Worm (Caenorhabditis elegans) whole organism, L1 larva: ENCODE measurements around the gene C05D12.7.

Experiments used
- C04F5.9 ChIP-seq: sonication (generic microtip); optimal IDR thresholded peaks from 2 replicates; lab custom pipeline; 2016; ENCODE audit warnings: missing genetic modification characterization, missing compliant biosample characterization
- C16A3.4 ChIP-seq: fragments of 150-350 bp; optimal IDR thresholded peaks from 2 replicates; lab custom pipeline; 2014; ENCODE audit warnings: missing biosample characterization, missing genetic modification characterization
- Y116A8C.19 ChIP-seq: sonication (generic microtip); optimal IDR thresholded peaks from 2 replicates; lab custom pipeline; 2016; ENCODE audit warnings: missing compliant biosample characterization, missing genetic modification characterization, borderline replicate concordance
- alr-1 ChIP-seq: fragments of 200-800 bp; sonication (Bioruptor generic); optimal IDR thresholded peaks from 2 replicates; lab custom pipeline; 2018; ENCODE audit warnings: borderline replicate concordance, mild to moderate bottlenecking, missing genetic modification characterization, missing compliant biosample characterization
- blmp-1 ChIP-seq: fragments of 150-350 bp; optimal IDR thresholded peaks from 2 replicates; lab custom pipeline; 2014; ENCODE audit warnings: missing biosample characterization, missing genetic modification characterization
- ceh-63 ChIP-seq: fragments of 200-800 bp; sonication (Bioruptor generic); optimal IDR thresholded peaks from 2 replicates; lab custom pipeline; 2018; ENCODE audit warnings: mild to moderate bottlenecking, missing genetic modification characterization, missing compliant biosample characterization
- ceh-8 ChIP-seq: fragments of 200-800 bp; sonication (Bioruptor generic); optimal IDR thresholded peaks from 2 replicates; lab custom pipeline; 2018; ENCODE audit warnings: mild to moderate bottlenecking, missing genetic modification characterization, moderate library complexity, missing compliant biosample characterization
- ceh-88 ChIP-seq: fragments of 200-800 bp; sonication (Bioruptor generic); IDR thresholded peaks from 2 replicates; pipeline ENCODE4 v1.3.6; 2022; ENCODE audit warnings: missing genetic modification characterization, missing compliant biosample characterization
- ceh-90 ChIP-seq: sonication (generic microtip); optimal IDR thresholded peaks from 2 replicates; lab custom pipeline; 2016; ENCODE audit warnings: missing genetic modification characterization, missing compliant biosample characterization
- ces-1 ChIP-seq: fragments of 150-350 bp; optimal IDR thresholded peaks from 2 replicates; lab custom pipeline; 2014; ENCODE audit warnings: missing biosample characterization, missing genetic modification reagents, missing genetic modification characterization
- efl-1 ChIP-seq, 4 experiments: fragments of 150-350 bp; optimal IDR thresholded peaks in 3 of 4; peaks in 1 of 4; 1 replicate in 1 of 4; 2 replicates in 3 of 4; lab custom pipeline; 2014; ENCODE audit warnings: missing biosample characterization in 2 of 4, missing genetic modification characterization in 2 of 4, missing genetic modification reagents in 2 of 4
- egl-13 ChIP-seq: sonication (generic microtip); optimal IDR thresholded peaks from 2 replicates; lab custom pipeline; 2016; ENCODE audit warnings: missing genotype, missing genetic modification reagents, missing genetic modification characterization, missing compliant biosample characterization
- elt-3 ChIP-seq, 6 experiments: fragments of 150-350 bp in 1 of 6; sonication (generic microtip); optimal IDR thresholded peaks; 2 replicates each; lab custom pipeline; 2017 to 2018; ENCODE audit warnings: missing biosample characterization in 6 of 6, missing genetic modification characterization in 6 of 6, inconsistent platforms in 1 of 6
- fkh-10 ChIP-seq: sonication (generic microtip); optimal IDR thresholded peaks from 2 replicates; lab custom pipeline; 2017; ENCODE audit warnings: missing biosample characterization, missing genetic modification reagents, missing genetic modification characterization
- fkh-8 ChIP-seq: sonication (generic microtip); optimal IDR thresholded peaks from 2 replicates; lab custom pipeline; 2016; ENCODE audit warnings: mild to moderate bottlenecking, missing genetic modification characterization, missing compliant biosample characterization
- grh-1 ChIP-seq: fragments of 200-800 bp; sonication (Bioruptor generic); IDR thresholded peaks from 2 replicates; pipeline ENCODE4 v1.3.6; 2022; ENCODE audit warnings: missing genetic modification reagents, missing genetic modification characterization, missing compliant biosample characterization
- hlh-17 ChIP-seq: fragments of 200-800 bp; sonication (Bioruptor generic); optimal IDR thresholded peaks from 2 replicates; lab custom pipeline; 2018; ENCODE audit warnings: missing genetic modification characterization, mild to moderate bottlenecking, missing compliant biosample characterization, moderate library complexity, borderline replicate concordance
- irx-1 ChIP-seq: sonication (generic microtip); optimal IDR thresholded peaks from 2 replicates; lab custom pipeline; 2016; ENCODE audit warnings: missing genetic modification characterization, missing compliant biosample characterization
- lin-13 ChIP-seq: fragments of 150-350 bp; optimal IDR thresholded peaks from 2 replicates; lab custom pipeline; 2014; ENCODE audit warnings: missing biosample characterization, missing genetic modification reagents, missing genetic modification characterization
- lin-14 ChIP-seq: fragments of 200-800 bp; sonication (Bioruptor generic); optimal IDR thresholded peaks from 2 replicates; lab custom pipeline; 2018; ENCODE audit warnings: mild to moderate bottlenecking, missing genetic modification characterization, moderate library complexity, missing compliant biosample characterization
- lin-15B ChIP-seq: fragments of 150-350 bp; sonication (generic microtip); optimal IDR thresholded peaks from 3 replicates; lab custom pipeline; 2014; ENCODE audit warnings: missing biosample characterization, missing genetic modification characterization
- lir-3 ChIP-seq: sonication (generic microtip); optimal IDR thresholded peaks from 2 replicates; lab custom pipeline; 2016; ENCODE audit warnings: mild to moderate bottlenecking, missing genetic modification characterization, moderate library complexity, missing compliant biosample characterization; ENCODE audit not compliant: poor library complexity
- mef-2 ChIP-seq: fragments of 150-350 bp; optimal IDR thresholded peaks from 2 replicates; lab custom pipeline; 2014; ENCODE audit warnings: missing biosample characterization, missing genetic modification characterization
- mep-1 ChIP-seq: fragments of 150-350 bp; optimal IDR thresholded peaks from 2 replicates; lab custom pipeline; 2014; ENCODE audit warnings: missing biosample characterization, missing genetic modification characterization
- nhr-11 ChIP-seq: fragments of 150-350 bp; optimal IDR thresholded peaks from 2 replicates; lab custom pipeline; 2014; ENCODE audit warnings: missing biosample characterization, missing genetic modification characterization
- nhr-12 ChIP-seq: sonication (generic microtip); optimal IDR thresholded peaks from 2 replicates; lab custom pipeline; 2017; ENCODE audit warnings: missing biosample characterization, missing genetic modification characterization
- nhr-19 ChIP-seq: fragments of 200-800 bp; sonication (Bioruptor generic); conservative IDR thresholded peaks from 2 replicates; pipeline ENCODE4 v1.3.6; 2022; ENCODE audit warnings: missing genetic modification characterization, missing compliant biosample characterization
- nhr-28 ChIP-seq: fragments of 150-350 bp; optimal IDR thresholded peaks from 2 replicates; lab custom pipeline; 2014; ENCODE audit warnings: missing biosample characterization, missing genetic modification characterization
- nhr-47 ChIP-seq: sonication (generic microtip); optimal IDR thresholded peaks from 2 replicates; lab custom pipeline; 2016; ENCODE audit warnings: mild to moderate bottlenecking, missing genetic modification characterization, moderate library complexity, missing compliant biosample characterization
- nhr-71 ChIP-seq: sonication (generic microtip); optimal IDR thresholded peaks from 2 replicates; lab custom pipeline; 2016; ENCODE audit warnings: mild to moderate bottlenecking, missing genetic modification characterization, moderate library complexity, missing compliant biosample characterization
- nhr-84 ChIP-seq: sonication (generic microtip); optimal IDR thresholded peaks from 2 replicates; lab custom pipeline; 2017; ENCODE audit warnings: missing biosample characterization, missing genetic modification characterization
- nhr-85 ChIP-seq: sonication (generic microtip); peaks from one replicate; lab custom pipeline; 2016; ENCODE audit warnings: missing genetic modification characterization, inconsistent platforms, missing compliant biosample characterization
- rnt-1 ChIP-seq: sonication (generic microtip); optimal IDR thresholded peaks from 2 replicates; lab custom pipeline; 2016; ENCODE audit warnings: mild to moderate bottlenecking, missing genetic modification characterization, moderate library complexity, missing compliant biosample characterization
- snu-23 ChIP-seq: sonication (generic microtip); optimal IDR thresholded peaks from 2 replicates; lab custom pipeline; 2016; ENCODE audit warnings: missing genetic modification characterization, missing compliant biosample characterization
- sox-4 ChIP-seq: sonication (generic microtip); optimal IDR thresholded peaks from 2 replicates; lab custom pipeline; 2016; ENCODE audit warnings: missing genetic modification characterization, missing compliant biosample characterization
- sup-37 ChIP-seq: fragments of 200-800 bp; sonication (Bioruptor generic); optimal IDR thresholded peaks from 2 replicates; lab custom pipeline; 2018; ENCODE audit warnings: mild to moderate bottlenecking, missing genetic modification characterization, missing compliant biosample characterization
- tbx-2 ChIP-seq: sonication (generic microtip); optimal IDR thresholded peaks from 2 replicates; lab custom pipeline; 2016; ENCODE audit warnings: missing genetic modification characterization, missing compliant biosample characterization
- tlp-1 ChIP-seq: fragments of 150-350 bp; optimal IDR thresholded peaks from 2 replicates; lab custom pipeline; 2014; ENCODE audit warnings: missing biosample characterization, missing genetic modification characterization
- unc-86 ChIP-seq: sonication (generic microtip); optimal IDR thresholded peaks from 2 replicates; lab custom pipeline; 2016; ENCODE audit warnings: missing genetic modification characterization, missing compliant biosample characterization
- zip-4 ChIP-seq: fragments of 200-800 bp; sonication (Bioruptor generic); optimal IDR thresholded peaks from 2 replicates; lab custom pipeline; 2018; ENCODE audit warnings: mild to moderate bottlenecking, missing genetic modification characterization, moderate library complexity, missing compliant biosample characterization

The C05D12.7 gene

ce11 chrII:11396217-11396616 lies 13.7 kb upstream of the C05D12.7 start:
- TF ChIP-seq C04F5.9 (no peak), irx-1 (tag; lab: Kevin White, UChicago) (no peak), tbx-2 (tag; lab: Kevin White, UChicago) (no peak), nhr-85 (peak; percentile 47), hlh-17 (no peak), blmp-1 (tag; lab: Kevin White, UChicago) (no peak), lir-3 (no peak)

- TF ChIP-seq ceh-8 (GFP tag; lab: Kevin White, UChicago) (peak; percentile 8), nhr-71 (tag; lab: Kevin White, UChicago) (no peak)
Observed at ce11 chrII:11398787-11399186, 11.1 kb upstream of the C05D12.7 start.

DNA sequence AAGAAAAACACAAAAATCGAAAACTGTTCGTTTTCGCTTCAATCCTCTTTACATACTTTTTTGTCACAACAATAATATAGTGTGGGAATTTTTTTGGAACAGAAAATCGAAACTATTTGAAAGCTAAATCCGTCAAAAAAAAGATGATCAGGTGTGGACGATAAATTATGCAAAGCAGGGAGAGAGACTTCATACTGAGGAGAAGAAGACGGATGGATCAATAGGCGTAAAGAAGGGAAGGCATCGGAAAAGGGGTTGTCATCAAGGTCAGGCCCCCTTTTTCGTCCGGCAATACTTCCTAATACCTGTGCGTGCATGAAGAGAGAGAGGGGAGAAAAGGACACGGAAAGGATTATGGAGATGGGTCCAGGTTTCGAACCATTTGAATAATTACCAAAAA lies 9.5 kb upstream of the C05D12.7 start:
- peak; percentile 52 for TF ChIP-seq blmp-1 (tag; lab: Kevin White, UChicago)
- peak; percentile 14 for TF ChIP-seq snu-23 (GFP tag; lab: Kevin White, UChicago)
- TF ChIP-seq sox-4 (tag; lab: Kevin White, UChicago), result no peak
- no peak for TF ChIP-seq lin-15B (tag; lab: Kevin White, UChicago)
- no peak for TF ChIP-seq nhr-12 (tag; lab: Kevin White, UChicago)
- no peak for TF ChIP-seq zip-4
- no peak for TF ChIP-seq C16A3.4 (tag; lab: Kevin White, UChicago)
- TF ChIP-seq tlp-1 (tag; lab: Kevin White, UChicago), result no peak
- no peak for TF ChIP-seq mef-2
- TF ChIP-seq lir-3, result no peak
- no peak for TF ChIP-seq rnt-1 (tag; lab: Kevin White, UChicago)
- TF ChIP-seq egl-13, result no peak
- TF ChIP-seq nhr-11 (tag; lab: Kevin White, UChicago), result no peak
- peak; percentile 55 for TF ChIP-seq mep-1 (tag; lab: Kevin White, UChicago)
- TF ChIP-seq sup-37 (GFP tag; lab: Kevin White, UChicago), result no peak
- no peak for TF ChIP-seq alr-1
- no peak for TF ChIP-seq nhr-28 (tag; lab: Kevin White, UChicago)
- TF ChIP-seq grh-1 (GFP tag; lab: Robert Waterston, UW), result no peak
- no peak for TF ChIP-seq nhr-85
- TF ChIP-seq Y116A8C.19 (tag; lab: Kevin White, UChicago), result no peak
- TF ChIP-seq lin-14 (GFP tag; lab: Kevin White, UChicago), result peak; percentile 33
- TF ChIP-seq nhr-47, result no peak

- TF ChIP-seq fkh-10 (GFP tag; lab: Kevin White, UChicago) (no peak), mep-1 (tag; lab: Kevin White, UChicago) (no peak), blmp-1 (tag; lab: Kevin White, UChicago) (peak; percentile 33), fkh-8 (tag; lab: Kevin White, UChicago) (no peak), nhr-84 (no peak)
Observed at ce11 chrII:11415672-11416071, 5.8 kb downstream of the C05D12.7 start, which contains the start of gene C05D12.1. Gene C05D12.1, minus strand, starts transcription at chrII:11415772.

DNA sequence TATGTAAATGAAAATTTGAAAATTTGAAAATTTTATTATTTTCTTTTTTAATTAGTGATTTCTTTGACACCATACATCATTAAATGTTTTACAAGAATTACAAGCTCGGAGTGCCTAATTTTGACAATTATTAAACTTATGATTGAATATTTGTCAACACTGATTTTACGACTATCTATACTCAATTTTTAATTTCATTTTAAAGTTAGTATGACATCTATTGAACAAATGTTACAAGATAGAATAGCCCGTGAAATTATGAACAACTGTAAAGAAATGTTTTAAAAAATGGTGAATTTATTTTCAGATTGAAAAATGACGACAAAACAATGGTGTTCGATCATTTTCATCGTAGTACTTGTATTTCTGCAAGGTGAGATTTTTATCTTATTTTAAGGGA lies 8.1 kb downstream of the C05D12.7 start, which contains the start of gene C05D12.2:
C05D12.2 (plus strand) TSS at position 301 of the 400 bp plus-strand sequence.
- TF ChIP-seq lin-14 (GFP tag; lab: Kevin White, UChicago) (no peak), Y116A8C.19 (tag; lab: Kevin White, UChicago) (no peak), lin-13 (GFP tag; lab: Kevin White, UChicago) (no peak), lin-15B (tag; lab: Kevin White, UChicago) (no peak), unc-86 (tag; lab: Kevin White, UChicago) (no peak), ceh-63 (GFP tag; lab: Kevin White, UChicago) (no peak), efl-1 (optimal IDR thresholded peaks at IDR 0.05; lab: Kevin White, UChicago) (no peak), efl-1 (GFP tag; optimal IDR thresholded peaks at IDR 0.05 in 1 of 2; lab: Kevin White, UChicago) (no peak), ces-1 (GFP tag; lab: Kevin White, UChicago) (no peak), nhr-19 (GFP tag; lab: Robert Waterston, UW) (no peak), ceh-88 (GFP tag; lab: Robert Waterston, UW) (no peak), elt-3 (tag; optimal IDR thresholded peaks at IDR 0.05; lab: Kevin White, UChicago) (no peak), alr-1 (no peak), ceh-90 (tag; lab: Kevin White, UChicago) (no peak)
